Fruit fly (Drosophila melanogaster): ENCODE measurements around the gene Sfxn1-3.

Gene Sfxn1-3

DNA sequence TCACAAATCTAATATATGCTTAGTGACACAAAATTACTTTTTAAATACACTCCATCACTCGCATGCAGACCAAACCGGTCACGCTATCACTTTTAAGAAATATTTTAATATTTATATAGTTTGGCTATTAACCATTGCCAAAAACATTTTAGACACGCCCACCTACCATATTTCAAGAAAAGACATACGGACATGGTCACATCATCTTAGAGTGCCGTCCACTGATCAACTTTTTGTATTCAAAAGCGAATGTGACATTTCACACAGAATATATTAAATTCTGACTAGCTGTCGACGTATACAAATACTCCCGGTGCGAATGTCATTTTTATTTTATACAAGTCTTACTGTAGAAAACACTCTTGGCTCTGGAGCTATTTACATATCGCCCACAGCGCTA lies 37.7 kb downstream of the Sfxn1-3 start, which contains the start of gene CG31528:
Gene CG31528, plus strand, starts transcription at position 301 of the 400 bp plus-strand sequence.
- TF ChIP-seq trh (GFP tag; optimal IDR thresholded peaks at IDR 0.05) (no peak), CG10209 (GFP tag; optimal IDR thresholded peaks at IDR 0.05) (no peak), Oli (tag; optimal IDR thresholded peaks at IDR 0.05) (no peak), Hr3 (GFP tag; optimal IDR thresholded peaks at IDR 0.05) (no peak), cad (GFP tag; optimal IDR thresholded peaks at IDR 0.05) (no peak), BtbVII (GFP tag; optimal IDR thresholded peaks at IDR 0.05) (no peak), pum (GFP tag; optimal IDR thresholded peaks at IDR 0.05) (no peak), grn (GFP tag; optimal IDR thresholded peaks at IDR 0.05) (no peak), nerfin-1 (tag; optimal IDR thresholded peaks at IDR 0.05) (no peak), CG8924 (tag; optimal IDR thresholded peaks at IDR 0.05) (no peak), Ssrp (tag; optimal IDR thresholded peaks at IDR 0.05) (no peak), gce (GFP tag; IDR thresholded peaks at IDR 0.05) (no peak), CG4404 (GFP tag; IDR thresholded peaks at IDR 0.05) (no peak), toy (GFP tag; IDR thresholded peaks at IDR 0.05) (no peak)

- TF ChIP-seq CG13894 (tag; optimal IDR thresholded peaks at IDR 0.05) (peak; percentile 45), CG5953 (GFP tag; IDR thresholded peaks at IDR 0.05) (0 out of 2 replicates have a peak, but pooled peaks have one; percentile 9), Trl (optimal IDR thresholded peaks at IDR 0.05) (peak; percentile 26 to 38), Trl (GFP tag; optimal IDR thresholded peaks at IDR 0.05) (no peak), chinmo (GFP tag; IDR thresholded peaks at IDR 0.05; ENCODE audit: partially characterized antibody) (0 out of 4 replicates have a peak, but pooled peaks have one; percentile 22), Deaf1 (tag; optimal IDR thresholded peaks at IDR 0.05) (peak; percentile 27), CG5180 (GFP tag; optimal IDR thresholded peaks at IDR 0.05) (peak; percentile 13), Hand (GFP tag; optimal IDR thresholded peaks at IDR 0.05) (peak; percentile 10), schlank (tag; optimal IDR thresholded peaks at IDR 0.05) (no peak), Med (GFP tag) (peak; percentile 69), peb (GFP tag; IDR thresholded peaks at IDR 0.05) (no peak), CG34224 (GFP tag; IDR thresholded peaks at IDR 0.05; ENCODE audit: partially characterized antibody) (no peak), CG8089 (GFP tag; optimal IDR thresholded peaks at IDR 0.05) (no peak), CG7372 (GFP tag; IDR thresholded peaks at IDR 0.05) (no peak), scrt (GFP tag; optimal IDR thresholded peaks at IDR 0.05) (peak; percentile 29), CG10462 (GFP tag; optimal IDR thresholded peaks at IDR 0.05) (no peak), ewg (GFP tag; optimal IDR thresholded peaks at IDR 0.05) (peak; percentile 93), CG5245 (GFP tag; optimal IDR thresholded peaks at IDR 0.05) (no peak), cg (GFP tag; optimal IDR thresholded peaks at IDR 0.05) (peak; percentile 27), knrl (GFP tag; IDR thresholded peaks at IDR 0.05; ENCODE audit: partially characterized antibody) (0 out of 3 replicates have a peak, but pooled peaks have one; percentile 16), cad (GFP tag; optimal IDR thresholded peaks at IDR 0.05) (no peak), GATAe (GFP tag; conservative IDR thresholded peaks at IDR 0.05) (no peak), BEAF-32 (GFP tag; optimal IDR thresholded peaks at IDR 0.05) (no peak), pb (GFP tag; optimal IDR thresholded peaks at IDR 0.05) (no peak), CG17829 (tag; optimal IDR thresholded peaks at IDR 0.05) (no peak)
Observed at dm6 chr3R:4419482-4419881, 41.1 kb downstream of the Sfxn1-3 start, which contains the start of gene CG32944. CG32944 (minus strand) TSS chr3R:4419578.

DNA sequence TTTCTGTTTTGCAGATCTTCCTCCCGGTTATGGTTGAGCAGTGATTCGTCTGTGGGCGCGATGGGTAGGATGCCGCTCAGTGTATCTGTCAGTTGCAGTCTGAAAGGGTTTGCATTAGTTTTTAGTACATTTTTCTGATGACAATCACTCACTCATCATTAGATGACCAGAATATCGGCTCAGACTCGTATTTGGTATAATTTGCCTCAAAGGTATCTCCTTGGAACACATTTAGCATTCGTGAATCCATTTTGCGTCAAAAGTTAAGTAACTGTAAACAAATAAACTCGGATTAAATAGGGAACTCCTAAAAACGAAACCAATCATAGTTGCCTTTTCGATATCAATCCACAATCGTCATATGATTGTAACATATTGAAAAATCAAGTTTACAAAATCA lies 48.3 kb downstream of the Sfxn1-3 start, which contains the start of gene CG31525:
Gene CG31525, plus strand, starts transcription at position 301 of the 400 bp plus-strand sequence.
- TF ChIP-seq Sry-β (GFP tag; optimal IDR thresholded peaks at IDR 0.05), result no peak
- TF ChIP-seq CG10654 (GFP tag; optimal IDR thresholded peaks at IDR 0.05), result no peak
- TF ChIP-seq insv (GFP tag; optimal IDR thresholded peaks at IDR 0.05), result no peak
- no peak for TF ChIP-seq gt (GFP tag; IDR thresholded peaks at IDR 0.05)
- no peak for TF ChIP-seq her (GFP tag; optimal IDR thresholded peaks at IDR 0.05)
- TF ChIP-seq Oaz (GFP tag; IDR thresholded peaks at IDR 0.05), result no peak
- TF ChIP-seq CG6854 (GFP tag; optimal IDR thresholded peaks at IDR 0.05), result no peak
- no peak for TF ChIP-seq hbn (GFP tag; IDR thresholded peaks at IDR 0.05; ENCODE audit: partially characterized antibody)
- no peak for TF ChIP-seq CG11398 (GFP tag; optimal IDR thresholded peaks at IDR 0.05)
- TF ChIP-seq emc (GFP tag; optimal IDR thresholded peaks at IDR 0.05), result no peak
- no peak for TF ChIP-seq wor (GFP tag; IDR thresholded peaks at IDR 0.05)
- no peak for TF ChIP-seq fd96Cb (tag; optimal IDR thresholded peaks at IDR 0.05)
